Worm (Caenorhabditis elegans) whole organism, L4 larva: ENCODE data around the gene F42A6.2.
A peak's percentile ranks its signal among the peaks of the same experiment; 100 is the strongest.

Experiments
- R02D3.7 ChIP-seq: fragments of 150-350 bp; sonication (generic microtip); optimal IDR thresholded peaks from 3 replicates; lab custom pipeline; 2014; ENCODE audit warnings: missing biosample characterization, missing genetic modification characterization
- T26A8.4 ChIP-seq: fragments of 200-800 bp; sonication (Bioruptor generic); IDR thresholded peaks from 2 replicates; pipeline ENCODE4 v1.3.6; 2022; ENCODE audit warnings: missing genetic modification characterization, missing compliant biosample characterization
- Y105C5A.15 ChIP-seq: fragments of 200-800 bp; sonication (Bioruptor generic); IDR thresholded peaks from 2 replicates; pipeline ENCODE4 v1.3.6; 2022; ENCODE audit warnings: missing genetic modification characterization, missing compliant biosample characterization
- Y48G9A.11 ChIP-seq: fragments of 200-800 bp; sonication (Bioruptor generic); IDR thresholded peaks from 2 replicates; pipeline ENCODE4 v1.3.6; 2022; ENCODE audit warnings: missing genetic modification reagents, missing genetic modification characterization, missing compliant biosample characterization
- ZK546.5 ChIP-seq, 2 experiments: sonication (generic microtip); optimal IDR thresholded peaks; 2 replicates each; lab custom pipeline; 2017; ENCODE audit warnings: missing biosample characterization in 2 of 2, missing genetic modification characterization in 2 of 2
- aha-1 ChIP-seq: fragments of 150-350 bp; peaks from one replicate; lab custom pipeline; 2014; ENCODE audit warnings: missing biosample characterization, missing genetic modification characterization
- arid-1 ChIP-seq: fragments of 200-800 bp; sonication (Bioruptor generic); conservative IDR thresholded peaks from 2 replicates; pipeline ENCODE4 v1.3.6; 2022; ENCODE audit warnings: missing genetic modification reagents, missing genetic modification characterization, missing compliant biosample characterization
- ceh-28 ChIP-seq: fragments of 150-350 bp; optimal IDR thresholded peaks from 2 replicates; lab custom pipeline; 2014; ENCODE audit warnings: missing biosample characterization, missing genetic modification reagents, missing genetic modification characterization
- ceh-32 ChIP-seq: sonication (generic microtip); optimal IDR thresholded peaks from 2 replicates; lab custom pipeline; 2016; ENCODE audit warnings: mild to moderate bottlenecking, missing genetic modification characterization, missing compliant biosample characterization; ENCODE audit not compliant: poor library complexity
- ceh-44 ChIP-seq: fragments of 200-800 bp; sonication (Bioruptor generic); IDR thresholded peaks from 2 replicates; pipeline ENCODE4 v1.3.6; 2022; ENCODE audit warnings: missing genetic modification reagents, missing genetic modification characterization, missing compliant biosample characterization
- ctbp-1 ChIP-seq: fragments of 200-800 bp; sonication (Bioruptor generic); IDR thresholded peaks from 2 replicates; pipeline ENCODE4 v1.3.6; 2022; ENCODE audit warnings: missing genetic modification reagents, missing genetic modification characterization, missing compliant biosample characterization
- daf-12 ChIP-seq: fragments of 150-350 bp; optimal IDR thresholded peaks from 2 replicates; lab custom pipeline; 2014; ENCODE audit warnings: missing biosample characterization, missing genetic modification reagents, missing genetic modification characterization
- daf-8 ChIP-seq: fragments of 200-800 bp; sonication (Bioruptor generic); IDR thresholded peaks from 2 replicates; pipeline ENCODE4 v1.3.6; 2022; ENCODE audit warnings: missing genetic modification characterization, missing compliant biosample characterization
- dmd-8 ChIP-seq: fragments of 200-800 bp; sonication (Bioruptor generic); IDR thresholded peaks from 2 replicates; pipeline ENCODE4 v1.3.6; 2022; ENCODE audit warnings: missing genetic modification characterization, missing compliant biosample characterization
- duxl-1 ChIP-seq: sonication (generic microtip); optimal IDR thresholded peaks from 2 replicates; lab custom pipeline; 2016; ENCODE audit warnings: mild to moderate bottlenecking, missing genetic modification characterization, moderate library complexity, missing compliant biosample characterization; ENCODE audit not compliant: poor library complexity
- dve-1 ChIP-seq: sonication (generic microtip); optimal IDR thresholded peaks from 2 replicates; lab custom pipeline; 2017; ENCODE audit warnings: antibody characterized with exemption, mild to moderate bottlenecking, missing genetic modification characterization, missing compliant biosample characterization; ENCODE audit not compliant: insufficient read depth
- egl-27 ChIP-seq: sonication (generic microtip); optimal IDR thresholded peaks from 3 replicates; lab custom pipeline; 2017; ENCODE audit warnings: missing biosample characterization, missing genetic modification reagents, missing genetic modification characterization
- egl-43 ChIP-seq: fragments of 200-800 bp; sonication (Bioruptor generic); IDR thresholded peaks from 2 replicates; pipeline ENCODE4 v1.3.6; 2022; ENCODE audit warnings: missing genetic modification reagents, missing genetic modification characterization, missing compliant biosample characterization
- fkh-10 ChIP-seq: fragments of 150-350 bp; optimal IDR thresholded peaks from 2 replicates; lab custom pipeline; 2014; ENCODE audit warnings: missing biosample characterization, missing genetic modification reagents, missing genetic modification characterization
- hlh-11 ChIP-seq: fragments of 200-800 bp; sonication (Bioruptor generic); optimal IDR thresholded peaks from 2 replicates; lab custom pipeline; 2018; ENCODE audit warnings: mild to moderate bottlenecking, missing genetic modification characterization, missing compliant biosample characterization
- hlh-30 ChIP-seq: sonication (generic microtip); optimal IDR thresholded peaks from 2 replicates; lab custom pipeline; 2017; ENCODE audit warnings: antibody characterized with exemption, mild to moderate bottlenecking, missing genetic modification characterization, missing compliant biosample characterization; ENCODE audit not compliant: insufficient read depth
- lim-7 ChIP-seq: fragments of 200-800 bp; sonication (Bioruptor generic); IDR thresholded peaks from 2 replicates; pipeline ENCODE4 v1.3.6; 2022; ENCODE audit warnings: missing genetic modification characterization, missing compliant biosample characterization
- lin-38 ChIP-seq: fragments of 200-800 bp; sonication (Bioruptor generic); IDR thresholded peaks from 2 replicates; pipeline ENCODE4 v1.3.6; 2022; ENCODE audit warnings: missing genetic modification reagents, missing genetic modification characterization, missing compliant biosample characterization
- lin-39 ChIP-seq: fragments of 150-350 bp; optimal IDR thresholded peaks from 2 replicates; lab custom pipeline; 2014; ENCODE audit warnings: missing biosample characterization, missing genetic modification reagents, missing genetic modification characterization
- lsy-2 ChIP-seq, 2 experiments: fragments of 150-350 bp in 1 of 2; sonication (generic microtip) in 1 of 2; optimal IDR thresholded peaks; 2 replicates each; lab custom pipeline; 2014 to 2017; ENCODE audit warnings: missing biosample characterization in 2 of 2, missing genetic modification characterization in 2 of 2
- madf-5 ChIP-seq, 2 experiments: fragments of 200-800 bp; sonication (Bioruptor generic); IDR thresholded peaks; 2 replicates each; pipeline ENCODE4 v1.3.6; 2022; ENCODE audit warnings: missing compliant biosample characterization in 2 of 2, missing genetic modification characterization in 2 of 2
- madf-9 ChIP-seq: fragments of 200-800 bp; sonication (Bioruptor generic); conservative IDR thresholded peaks from 2 replicates; pipeline ENCODE4 v1.3.6; 2022; ENCODE audit warnings: missing genetic modification reagents, missing genetic modification characterization, missing compliant biosample characterization
- mep-1 ChIP-seq: fragments of 150-350 bp; sonication (generic microtip); optimal IDR thresholded peaks from 3 replicates; lab custom pipeline; 2014; ENCODE audit warnings: missing biosample characterization, missing genetic modification characterization
- mes-2 ChIP-seq: sonication (generic microtip); optimal IDR thresholded peaks from 2 replicates; lab custom pipeline; 2016; ENCODE audit warnings: missing genotype, mild to moderate bottlenecking, missing genetic modification characterization, missing compliant biosample characterization; ENCODE audit not compliant: poor library complexity, severe bottlenecking
- nhr-102 ChIP-seq: sonication (generic microtip); optimal IDR thresholded peaks from 2 replicates; lab custom pipeline; 2016; ENCODE audit warnings: mild to moderate bottlenecking, missing genetic modification characterization, moderate library complexity, missing compliant biosample characterization
- nhr-237 ChIP-seq: sonication (generic microtip); optimal IDR thresholded peaks from 2 replicates; lab custom pipeline; 2017; ENCODE audit warnings: missing biosample characterization, missing genetic modification characterization
- nhr-25 ChIP-seq: sonication (generic microtip); optimal IDR thresholded peaks from 2 replicates; lab custom pipeline; 2017; ENCODE audit warnings: missing genetic modification characterization, mild to moderate bottlenecking, missing compliant biosample characterization, antibody characterized with exemption, moderate library complexity, borderline replicate concordance; ENCODE audit not compliant: insufficient read depth
- nhr-41 ChIP-seq: fragments of 200-800 bp; sonication (Bioruptor generic); IDR thresholded peaks from 2 replicates; pipeline ENCODE4 v1.3.6; 2022; ENCODE audit warnings: missing genetic modification reagents, missing genetic modification characterization, missing compliant biosample characterization
- nhr-48 ChIP-seq: sonication (generic microtip); optimal IDR thresholded peaks from 2 replicates; lab custom pipeline; 2016; ENCODE audit warnings: mild to moderate bottlenecking, missing genetic modification characterization, missing compliant biosample characterization
- nhr-76 ChIP-seq: fragments of 150-350 bp; optimal IDR thresholded peaks from 2 replicates; lab custom pipeline; 2014; ENCODE audit warnings: missing biosample characterization, missing genetic modification characterization
- nhr-77 ChIP-seq: fragments of 150-350 bp; optimal IDR thresholded peaks from 2 replicates; lab custom pipeline; 2014; ENCODE audit warnings: missing biosample characterization, missing genetic modification characterization
- rbr-2 ChIP-seq: sonication (generic microtip); optimal IDR thresholded peaks from 2 replicates; lab custom pipeline; 2016; ENCODE audit warnings: missing genotype, missing genetic modification characterization, missing compliant biosample characterization
- set-16 ChIP-seq: fragments of 200-800 bp; sonication (Bioruptor generic); IDR thresholded peaks from 2 replicates; pipeline ENCODE4 v1.3.6; 2022; ENCODE audit warnings: missing genetic modification reagents, missing genetic modification characterization, missing compliant biosample characterization
- snpc-4 ChIP-seq: fragments of 150-350 bp; optimal IDR thresholded peaks from 2 replicates; lab custom pipeline; 2014; ENCODE audit warnings: missing biosample characterization, missing genetic modification characterization
- unc-39 ChIP-seq: sonication (generic microtip); optimal IDR thresholded peaks from 2 replicates; lab custom pipeline; 2017; ENCODE audit warnings: missing biosample characterization, missing genetic modification characterization
- unc-62 ChIP-seq, 3 experiments: fragments of 150-350 bp in 1 of 3; sonication (generic microtip); optimal IDR thresholded peaks in 2 of 3; peaks in 1 of 3; 1 replicate in 1 of 3; 2 replicates in 2 of 3; lab custom pipeline; 2014 to 2017; ENCODE audit warnings: missing biosample characterization in 3 of 3, missing genetic modification characterization in 3 of 3, missing genetic modification reagents in 3 of 3, missing genotype in 1 of 3
- zag-1 ChIP-seq: fragments of 150-350 bp; optimal IDR thresholded peaks from 2 replicates; lab custom pipeline; 2014; ENCODE audit warnings: missing biosample characterization, missing genetic modification characterization
- zfp-2 ChIP-seq: sonication (generic microtip); optimal IDR thresholded peaks from 2 replicates; lab custom pipeline; 2016; ENCODE audit warnings: mild to moderate bottlenecking, missing genetic modification characterization, missing compliant biosample characterization
- zfp-3 ChIP-seq: fragments of 200-800 bp; sonication (Bioruptor generic); conservative IDR thresholded peaks from 2 replicates; pipeline ENCODE4 v1.3.6; 2022; ENCODE audit warnings: missing genetic modification reagents, missing genetic modification characterization, missing compliant biosample characterization

The F42A6.2 gene

ce11 chrIV:3385337-3386215 is 44.3 kb downstream of the F42A6.2 start, which contains the start of gene mai-2 (continued):
- TF ChIP-seq madf-5 (GFP tag; IDR thresholded peaks at IDR 0.05; lab: Robert Waterston, UW) = no peak
- no peak for TF ChIP-seq fkh-10 (GFP tag; lab: Kevin White, UChicago)
- no peak for TF ChIP-seq zfp-2 (tag; lab: Kevin White, UChicago)
- TF ChIP-seq ceh-32 = no peak
- peak in 1 of 2 experiments; percentile 77 for TF ChIP-seq lsy-2 (tag; optimal IDR thresholded peaks at IDR 0.05; lab: Kevin White, UChicago)
- TF ChIP-seq nhr-102 = no peak
- no peak for TF ChIP-seq unc-39 (tag; lab: Kevin White, UChicago)
- TF ChIP-seq ctbp-1 (GFP tag; lab: Robert Waterston, UW) = no peak
- no peak for TF ChIP-seq nhr-41 (GFP tag; lab: Robert Waterston, UW)
- TF ChIP-seq R02D3.7 (tag; lab: Kevin White, UChicago) = no peak
- TF ChIP-seq ceh-28 (tag; lab: Kevin White, UChicago) = no peak
- TF ChIP-seq daf-8 = no peak
- TF ChIP-seq unc-62 (GFP tag; optimal IDR thresholded peaks at IDR 0.05 in 1 of 2; lab: Kevin White, UChicago) = no peak
- TF ChIP-seq unc-62 (tag; optimal IDR thresholded peaks at IDR 0.05; lab: Kevin White, UChicago) = no peak
- no peak for TF ChIP-seq snpc-4 (tag; lab: Kevin White, UChicago)
- peak; percentile 28 for TF ChIP-seq nhr-25 (tag; lab: Kevin White, UChicago)
- TF ChIP-seq zag-1 (tag; lab: Kevin White, UChicago) = no peak
- TF ChIP-seq egl-27 (tag; lab: Kevin White, UChicago) = no peak
- TF ChIP-seq dve-1 (tag; lab: Kevin White, UChicago) = peak; percentile 58
- peak; percentile 30; the same call in 1 of the 2 replicates for TF ChIP-seq madf-9 (GFP tag; lab: Robert Waterston, UW)
- peak; percentile 93 for TF ChIP-seq aha-1 (tag; lab: Kevin White, UChicago)
- TF ChIP-seq nhr-76 (tag; lab: Kevin White, UChicago) = no peak
- TF ChIP-seq nhr-77 (tag; lab: Kevin White, UChicago) = peak; percentile 18
- TF ChIP-seq hlh-11 (tag; lab: Kevin White, UChicago) = peak; percentile 26
- peak; percentile 6 for TF ChIP-seq rbr-2
- peak; percentile 18 for TF ChIP-seq mep-1
- TF ChIP-seq nhr-237 = no peak
- no peak for TF ChIP-seq Y105C5A.15 (GFP tag; lab: Robert Waterston, UW)
- TF ChIP-seq egl-43 = no peak

- TF ChIP-seq nhr-41 (GFP tag; lab: Robert Waterston, UW) = no peak
- no peak for TF ChIP-seq ceh-44 (GFP tag; lab: Robert Waterston, UW)
- peak; percentile 22 for TF ChIP-seq R02D3.7 (tag; lab: Kevin White, UChicago)
- no peak for TF ChIP-seq nhr-48 (tag; lab: Kevin White, UChicago)
- TF ChIP-seq daf-12 (tag; lab: Kevin White, UChicago) = no peak
- no peak for TF ChIP-seq Y105C5A.15 (GFP tag; lab: Robert Waterston, UW)
- no peak for TF ChIP-seq arid-1 (GFP tag; lab: Robert Waterston, UW)
- TF ChIP-seq rbr-2 = no peak
- no peak for TF ChIP-seq nhr-77 (tag; lab: Kevin White, UChicago)
- TF ChIP-seq lim-7 (GFP tag; lab: Robert Waterston, UW) = no peak
- TF ChIP-seq T26A8.4 (GFP tag; lab: Robert Waterston, UW) = no peak
- TF ChIP-seq ZK546.5 (tag; optimal IDR thresholded peaks at IDR 0.05; lab: Kevin White, UChicago) = no peak
- TF ChIP-seq mes-2 (tag; lab: Kevin White, UChicago) = no peak
- TF ChIP-seq set-16 (GFP tag; lab: Robert Waterston, UW) = no peak
- no peak for TF ChIP-seq lsy-2 (tag; optimal IDR thresholded peaks at IDR 0.05; lab: Kevin White, UChicago)
- TF ChIP-seq snpc-4 (tag; lab: Kevin White, UChicago) = no peak
- TF ChIP-seq egl-27 (tag; lab: Kevin White, UChicago) = no peak
- no peak for TF ChIP-seq lin-39 (tag; lab: Kevin White, UChicago)
- no peak for TF ChIP-seq hlh-30
- peak in 1 of 2 experiments; percentile 92 for TF ChIP-seq unc-62 (GFP tag; optimal IDR thresholded peaks at IDR 0.05 in 1 of 2; lab: Kevin White, UChicago)
- TF ChIP-seq unc-62 (tag; optimal IDR thresholded peaks at IDR 0.05; lab: Kevin White, UChicago) = no peak
- no peak for TF ChIP-seq duxl-1 (tag; lab: Kevin White, UChicago)
- peak; percentile 93 for TF ChIP-seq aha-1 (tag; lab: Kevin White, UChicago)
- peak; percentile 32; the same call in 1 of the 2 replicates for TF ChIP-seq lin-38 (GFP tag; lab: Robert Waterston, UW)
- no peak for TF ChIP-seq Y48G9A.11 (GFP tag; lab: Robert Waterston, UW)
- no peak for TF ChIP-seq dmd-8 (GFP tag; lab: Robert Waterston, UW)
- 0 out of 2 replicates have a peak, but pooled peaks have one; percentile 50 for TF ChIP-seq zfp-3 (GFP tag; lab: Robert Waterston, UW)
Observed at ce11 chrIV:3386504-3387290, 45.4 kb downstream of the F42A6.2 start.
